Worm (Caenorhabditis elegans) whole organism, L4 larva: ENCODE measurements around the gene tsr-2.

Experiments
- D1046.2 ChIP-seq: fragments of 200-800 bp; sonication (Bioruptor generic); IDR thresholded peaks from 2 replicates; pipeline ENCODE4 v1.3.6; 2022; ENCODE audit warnings: missing genetic modification characterization, missing compliant biosample characterization
- F10B5.3 ChIP-seq: sonication (generic microtip); optimal IDR thresholded peaks from 2 replicates; lab custom pipeline; 2016; ENCODE audit warnings: mild to moderate bottlenecking, missing genetic modification characterization, missing compliant biosample characterization
- F26F4.8 ChIP-seq: fragments of 200-800 bp; sonication (Bioruptor generic); conservative IDR thresholded peaks from 2 replicates; pipeline ENCODE4 v1.3.6; 2022; ENCODE audit warnings: missing genetic modification characterization, missing compliant biosample characterization
- F37D6.2 ChIP-seq: sonication (generic microtip); optimal IDR thresholded peaks from 2 replicates; lab custom pipeline; 2016; ENCODE audit warnings: mild to moderate bottlenecking, missing genetic modification characterization, missing compliant biosample characterization
- F44E2.7 ChIP-seq: fragments of 200-800 bp; sonication (Bioruptor generic); IDR thresholded peaks from 2 replicates; pipeline ENCODE4 v2.1.2; 2022; ENCODE audit warnings: missing genetic modification characterization, missing compliant biosample characterization
- R02D3.7 ChIP-seq: fragments of 150-350 bp; sonication (generic microtip); optimal IDR thresholded peaks from 3 replicates; lab custom pipeline; 2014; ENCODE audit warnings: missing biosample characterization, missing genetic modification characterization
- T26A8.4 ChIP-seq: fragments of 200-800 bp; sonication (Bioruptor generic); IDR thresholded peaks from 2 replicates; pipeline ENCODE4 v1.3.6; 2022; ENCODE audit warnings: missing genetic modification characterization, missing compliant biosample characterization
- Y105C5A.15 ChIP-seq: fragments of 200-800 bp; sonication (Bioruptor generic); IDR thresholded peaks from 2 replicates; pipeline ENCODE4 v1.3.6; 2022; ENCODE audit warnings: missing genetic modification characterization, missing compliant biosample characterization
- Y48G9A.11 ChIP-seq: fragments of 200-800 bp; sonication (Bioruptor generic); IDR thresholded peaks from 2 replicates; pipeline ENCODE4 v1.3.6; 2022; ENCODE audit warnings: missing genetic modification reagents, missing genetic modification characterization, missing compliant biosample characterization
- Y5F2A.4 ChIP-seq: fragments of 200-800 bp; sonication (Bioruptor generic); optimal IDR thresholded peaks from 2 replicates; lab custom pipeline; 2018; ENCODE audit warnings: mild to moderate bottlenecking, missing genetic modification characterization, missing compliant biosample characterization
- aha-1 ChIP-seq: fragments of 150-350 bp; peaks from one replicate; lab custom pipeline; 2014; ENCODE audit warnings: missing biosample characterization, missing genetic modification characterization
- aly-2 ChIP-seq: sonication (generic microtip); optimal IDR thresholded peaks from 2 replicates; lab custom pipeline; 2018; ENCODE audit warnings: missing biosample characterization, missing genetic modification characterization
- ceh-28 ChIP-seq: fragments of 150-350 bp; optimal IDR thresholded peaks from 2 replicates; lab custom pipeline; 2014; ENCODE audit warnings: missing biosample characterization, missing genetic modification reagents, missing genetic modification characterization
- ceh-32 ChIP-seq: sonication (generic microtip); optimal IDR thresholded peaks from 2 replicates; lab custom pipeline; 2016; ENCODE audit warnings: mild to moderate bottlenecking, missing genetic modification characterization, missing compliant biosample characterization; ENCODE audit not compliant: poor library complexity
- ceh-62 ChIP-seq: sonication (generic microtip); optimal IDR thresholded peaks from 2 replicates; lab custom pipeline; 2017; ENCODE audit warnings: missing biosample characterization, missing genetic modification characterization
- ceh-82 ChIP-seq: sonication (generic microtip); optimal IDR thresholded peaks from 2 replicates; lab custom pipeline; 2017; ENCODE audit warnings: missing biosample characterization, missing genetic modification characterization
- ces-1 ChIP-seq: fragments of 150-350 bp; sonication (generic microtip); optimal IDR thresholded peaks from 4 replicates; lab custom pipeline; 2014; ENCODE audit warnings: missing biosample characterization, missing genetic modification reagents, missing genetic modification characterization
- daf-12 ChIP-seq: fragments of 150-350 bp; optimal IDR thresholded peaks from 2 replicates; lab custom pipeline; 2014; ENCODE audit warnings: missing biosample characterization, missing genetic modification reagents, missing genetic modification characterization
- dmd-8 ChIP-seq: fragments of 200-800 bp; sonication (Bioruptor generic); IDR thresholded peaks from 2 replicates; pipeline ENCODE4 v1.3.6; 2022; ENCODE audit warnings: missing genetic modification characterization, missing compliant biosample characterization
- dve-1 ChIP-seq: sonication (generic microtip); optimal IDR thresholded peaks from 2 replicates; lab custom pipeline; 2017; ENCODE audit warnings: antibody characterized with exemption, mild to moderate bottlenecking, missing genetic modification characterization, missing compliant biosample characterization; ENCODE audit not compliant: insufficient read depth
- fos-1 ChIP-seq: fragments of 150-350 bp; optimal IDR thresholded peaks from 2 replicates; lab custom pipeline; 2014; ENCODE audit warnings: missing biosample characterization, missing genetic modification characterization
- hif-1 ChIP-seq, 2 experiments: sonication (generic microtip); optimal IDR thresholded peaks; 2 replicates each; lab custom pipeline; 2016 to 2017; ENCODE audit warnings: missing compliant biosample characterization in 2 of 2, missing genetic modification characterization in 2 of 2, missing genetic modification reagents in 2 of 2, missing genotype in 2 of 2, mild to moderate bottlenecking in 1 of 2
- hlh-11 ChIP-seq: fragments of 200-800 bp; sonication (Bioruptor generic); optimal IDR thresholded peaks from 2 replicates; lab custom pipeline; 2018; ENCODE audit warnings: mild to moderate bottlenecking, missing genetic modification characterization, missing compliant biosample characterization
- hmg-1.1 ChIP-seq: fragments of 200-800 bp; sonication (Bioruptor generic); IDR thresholded peaks from 2 replicates; pipeline ENCODE4 v1.3.6; 2022; ENCODE audit warnings: missing genetic modification reagents, missing genetic modification characterization, missing compliant biosample characterization
- lin-13 ChIP-seq: fragments of 150-350 bp; optimal IDR thresholded peaks from 2 replicates; lab custom pipeline; 2014; ENCODE audit warnings: missing biosample characterization, missing genetic modification reagents, missing genetic modification characterization
- lin-29 ChIP-seq: fragments of 200-800 bp; sonication (Bioruptor generic); IDR thresholded peaks from 2 replicates; pipeline ENCODE4 v1.3.6; 2022; ENCODE audit warnings: missing genetic modification reagents, missing genetic modification characterization, missing compliant biosample characterization
- lin-38 ChIP-seq: fragments of 200-800 bp; sonication (Bioruptor generic); IDR thresholded peaks from 2 replicates; pipeline ENCODE4 v1.3.6; 2022; ENCODE audit warnings: missing genetic modification reagents, missing genetic modification characterization, missing compliant biosample characterization
- lin-39 ChIP-seq: fragments of 150-350 bp; optimal IDR thresholded peaks from 2 replicates; lab custom pipeline; 2014; ENCODE audit warnings: missing biosample characterization, missing genetic modification reagents, missing genetic modification characterization
- madf-5 ChIP-seq, 2 experiments: fragments of 200-800 bp; sonication (Bioruptor generic); IDR thresholded peaks; 2 replicates each; pipeline ENCODE4 v1.3.6; 2022; ENCODE audit warnings: missing compliant biosample characterization in 2 of 2, missing genetic modification characterization in 2 of 2
- madf-9 ChIP-seq: fragments of 200-800 bp; sonication (Bioruptor generic); conservative IDR thresholded peaks from 2 replicates; pipeline ENCODE4 v1.3.6; 2022; ENCODE audit warnings: missing genetic modification reagents, missing genetic modification characterization, missing compliant biosample characterization
- mdl-1 ChIP-seq, 2 experiments: fragments of 150-350 bp in 1 of 2; sonication (generic microtip) in 1 of 2; optimal IDR thresholded peaks; 2 replicates each; lab custom pipeline; 2014 to 2017; ENCODE audit warnings: missing biosample characterization in 2 of 2, missing genetic modification characterization in 2 of 2
- mep-1 ChIP-seq: fragments of 150-350 bp; sonication (generic microtip); optimal IDR thresholded peaks from 3 replicates; lab custom pipeline; 2014; ENCODE audit warnings: missing biosample characterization, missing genetic modification characterization
- mes-2 ChIP-seq: sonication (generic microtip); optimal IDR thresholded peaks from 2 replicates; lab custom pipeline; 2016; ENCODE audit warnings: missing genotype, mild to moderate bottlenecking, missing genetic modification characterization, missing compliant biosample characterization; ENCODE audit not compliant: poor library complexity, severe bottlenecking
- mxl-3 ChIP-seq: fragments of 200-800 bp; sonication (Bioruptor generic); optimal IDR thresholded peaks from 2 replicates; lab custom pipeline; 2018; ENCODE audit warnings: mild to moderate bottlenecking, missing genetic modification characterization, missing compliant biosample characterization
- nhr-10 ChIP-seq: fragments of 150-350 bp; optimal IDR thresholded peaks from 2 replicates; lab custom pipeline; 2014; ENCODE audit warnings: missing biosample characterization, missing genetic modification characterization
- nhr-102 ChIP-seq: sonication (generic microtip); optimal IDR thresholded peaks from 2 replicates; lab custom pipeline; 2016; ENCODE audit warnings: mild to moderate bottlenecking, missing genetic modification characterization, moderate library complexity, missing compliant biosample characterization
- nhr-11 ChIP-seq: fragments of 150-350 bp; optimal IDR thresholded peaks from 2 replicates; lab custom pipeline; 2014; ENCODE audit warnings: missing biosample characterization, missing genetic modification characterization
- nhr-111 ChIP-seq: fragments of 200-800 bp; sonication (Bioruptor generic); optimal IDR thresholded peaks from 2 replicates; lab custom pipeline; 2018; ENCODE audit warnings: mild to moderate bottlenecking, missing genetic modification characterization, missing compliant biosample characterization
- nhr-28 ChIP-seq: fragments of 150-350 bp; optimal IDR thresholded peaks from 2 replicates; lab custom pipeline; 2014; ENCODE audit warnings: missing biosample characterization, missing genetic modification characterization
- nhr-41 ChIP-seq: fragments of 200-800 bp; sonication (Bioruptor generic); IDR thresholded peaks from 2 replicates; pipeline ENCODE4 v1.3.6; 2022; ENCODE audit warnings: missing genetic modification reagents, missing genetic modification characterization, missing compliant biosample characterization
- nhr-42 ChIP-seq: fragments of 200-800 bp; sonication (Bioruptor generic); IDR thresholded peaks from 2 replicates; pipeline ENCODE4 v1.3.6; 2022; ENCODE audit warnings: missing genetic modification characterization, missing compliant biosample characterization
- nhr-6 ChIP-seq: fragments of 150-350 bp; optimal IDR thresholded peaks from 2 replicates; lab custom pipeline; 2014; ENCODE audit warnings: missing biosample characterization, missing genetic modification characterization
- nhr-77 ChIP-seq: fragments of 150-350 bp; optimal IDR thresholded peaks from 2 replicates; lab custom pipeline; 2014; ENCODE audit warnings: missing biosample characterization, missing genetic modification characterization
- php-3 ChIP-seq: fragments of 200-800 bp; sonication (Bioruptor generic); IDR thresholded peaks from 2 replicates; pipeline ENCODE4 v1.3.6; 2022; ENCODE audit warnings: missing genetic modification reagents, missing genetic modification characterization, missing compliant biosample characterization
- saeg-2 ChIP-seq: fragments of 200-800 bp; sonication (Bioruptor generic); IDR thresholded peaks from 2 replicates; pipeline ENCODE4 v1.3.6; 2022; ENCODE audit warnings: missing genetic modification reagents, missing genetic modification characterization, missing compliant biosample characterization
- sdz-12 ChIP-seq: fragments of 200-800 bp; sonication (Bioruptor generic); optimal IDR thresholded peaks from 2 replicates; lab custom pipeline; 2018; ENCODE audit warnings: mild to moderate bottlenecking, missing genetic modification characterization, missing compliant biosample characterization
- set-16 ChIP-seq: fragments of 200-800 bp; sonication (Bioruptor generic); IDR thresholded peaks from 2 replicates; pipeline ENCODE4 v1.3.6; 2022; ENCODE audit warnings: missing genetic modification reagents, missing genetic modification characterization, missing compliant biosample characterization
- skn-1 ChIP-seq: fragments of 150-350 bp; optimal IDR thresholded peaks from 2 replicates; lab custom pipeline; 2014; ENCODE audit warnings: missing biosample characterization, missing genetic modification characterization
- snpc-4 ChIP-seq: fragments of 150-350 bp; optimal IDR thresholded peaks from 2 replicates; lab custom pipeline; 2014; ENCODE audit warnings: missing biosample characterization, missing genetic modification characterization
- unc-130 ChIP-seq: sonication (generic microtip); optimal IDR thresholded peaks from 2 replicates; lab custom pipeline; 2016; ENCODE audit warnings: missing genetic modification reagents, missing genetic modification characterization, missing compliant biosample characterization
- unc-39 ChIP-seq: sonication (generic microtip); optimal IDR thresholded peaks from 2 replicates; lab custom pipeline; 2017; ENCODE audit warnings: missing biosample characterization, missing genetic modification characterization
- ztf-11 ChIP-seq: fragments of 150-350 bp; optimal IDR thresholded peaks from 2 replicates; lab custom pipeline; 2014; ENCODE audit warnings: missing biosample characterization, missing genetic modification characterization
- ztf-7 ChIP-seq: fragments of 150-350 bp; optimal IDR thresholded peaks from 2 replicates; lab custom pipeline; 2014; ENCODE audit warnings: missing biosample characterization, missing genetic modification characterization

tsr-2 gene

DNA sequence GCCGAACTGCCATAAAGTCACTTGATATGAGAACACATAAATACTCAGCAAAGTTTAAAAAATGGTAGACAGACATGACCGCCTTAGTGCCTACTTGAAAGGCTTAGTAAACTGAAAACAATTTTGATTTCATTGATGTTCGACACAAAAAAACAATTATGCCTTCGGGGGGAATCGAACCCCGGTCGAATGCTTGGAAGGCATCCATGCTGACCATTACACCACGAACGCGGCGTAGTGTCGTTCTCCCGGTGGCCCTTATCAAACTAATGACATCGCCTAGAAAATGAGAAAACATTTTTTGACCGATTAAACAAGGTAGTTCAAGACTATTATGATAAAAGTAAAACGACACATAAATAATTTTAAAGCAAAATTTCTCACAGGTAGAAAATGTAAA, 27.8 kb downstream of the tsr-2 start (continued):
- TF ChIP-seq ztf-7: no peak
- no peak for TF ChIP-seq mep-1
- no peak for TF ChIP-seq madf-5 (GFP tag; IDR thresholded peaks at IDR 0.05; lab: Robert Waterston, UW)
- no peak for TF ChIP-seq F37D6.2 (tag; lab: Kevin White, UChicago)
- TF ChIP-seq nhr-11 (tag; lab: Kevin White, UChicago): no peak
- no peak for TF ChIP-seq F44E2.7 (GFP tag; lab: Robert Waterston, UW)
- no peak for TF ChIP-seq mes-2 (tag; lab: Kevin White, UChicago)
- TF ChIP-seq dmd-8 (GFP tag; lab: Robert Waterston, UW): no peak
- TF ChIP-seq nhr-77 (tag; lab: Kevin White, UChicago): peak; percentile 35
- TF ChIP-seq unc-39 (tag; lab: Kevin White, UChicago): no peak
- no peak for TF ChIP-seq ces-1 (GFP tag; lab: Kevin White, UChicago)
- TF ChIP-seq mdl-1 (tag; optimal IDR thresholded peaks at IDR 0.05; lab: Kevin White, UChicago): no peak
- TF ChIP-seq daf-12: no peak
- TF ChIP-seq lin-39: no peak
- TF ChIP-seq nhr-102 (tag; lab: Kevin White, UChicago): no peak
- no peak for TF ChIP-seq unc-130 (GFP tag; lab: Kevin White, UChicago)
- TF ChIP-seq lin-13 (GFP tag; lab: Kevin White, UChicago): peak; percentile 62
- TF ChIP-seq hif-1 (tag; optimal IDR thresholded peaks at IDR 0.05; lab: Kevin White, UChicago): no peak
- no peak for TF ChIP-seq R02D3.7 (tag; lab: Kevin White, UChicago)
- no peak for TF ChIP-seq aha-1 (tag; lab: Kevin White, UChicago)
- no peak for TF ChIP-seq lin-29 (GFP tag; lab: Robert Waterston, UW)
- TF ChIP-seq skn-1: no peak
- no peak for TF ChIP-seq Y105C5A.15
- no peak for TF ChIP-seq nhr-28 (tag; lab: Kevin White, UChicago)
- TF ChIP-seq nhr-41 (GFP tag; lab: Robert Waterston, UW): peak; percentile 59; the same call in 1 of the 2 replicates
- no peak for TF ChIP-seq php-3 (GFP tag; lab: Robert Waterston, UW)
- no peak for TF ChIP-seq D1046.2
- TF ChIP-seq ztf-11: no peak
- no peak for TF ChIP-seq F10B5.3 (tag; lab: Kevin White, UChicago)
- TF ChIP-seq saeg-2 (GFP tag; lab: Robert Waterston, UW): no peak
- TF ChIP-seq set-16 (GFP tag; lab: Robert Waterston, UW): no peak
- no peak for TF ChIP-seq fos-1 (tag; lab: Kevin White, UChicago)
- no peak for TF ChIP-seq ceh-82 (tag; lab: Kevin White, UChicago)
- peak; percentile 65 for TF ChIP-seq dve-1 (tag; lab: Kevin White, UChicago)
- no peak for TF ChIP-seq ceh-32 (tag; lab: Kevin White, UChicago)
- TF ChIP-seq nhr-111 (GFP tag; lab: Kevin White, UChicago): no peak
- TF ChIP-seq hlh-11 (tag; lab: Kevin White, UChicago): no peak
- no peak for TF ChIP-seq mxl-3
- peak; percentile 68 for TF ChIP-seq lin-38
- TF ChIP-seq Y48G9A.11: peak; percentile 48; the same call in 1 of the 2 replicates
- peak; percentile 55 for TF ChIP-seq sdz-12 (GFP tag; lab: Kevin White, UChicago)
- no peak for TF ChIP-seq ceh-28 (tag; lab: Kevin White, UChicago)
- TF ChIP-seq hmg-1.1: peak; percentile 75; the same call in 1 of the 2 replicates
- TF ChIP-seq F26F4.8 (GFP tag; lab: Robert Waterston, UW): no peak
- no peak for TF ChIP-seq nhr-10
- no peak for TF ChIP-seq snpc-4
- TF ChIP-seq ceh-62: no peak
- TF ChIP-seq nhr-42 (GFP tag; lab: Robert Waterston, UW): no peak
- peak; percentile 55; the same call in 1 of the 2 replicates for TF ChIP-seq madf-9
- TF ChIP-seq nhr-6 (tag; lab: Kevin White, UChicago): no peak
- no peak for TF ChIP-seq T26A8.4 (GFP tag; lab: Robert Waterston, UW)
- TF ChIP-seq Y5F2A.4 (GFP tag; lab: Kevin White, UChicago): no peak
- TF ChIP-seq aly-2 (tag; lab: Kevin White, UChicago): no peak
